Fruit fly (Drosophila melanogaster): Measurements from ENCODE around the gene bcd.

The bcd gene

DNA sequence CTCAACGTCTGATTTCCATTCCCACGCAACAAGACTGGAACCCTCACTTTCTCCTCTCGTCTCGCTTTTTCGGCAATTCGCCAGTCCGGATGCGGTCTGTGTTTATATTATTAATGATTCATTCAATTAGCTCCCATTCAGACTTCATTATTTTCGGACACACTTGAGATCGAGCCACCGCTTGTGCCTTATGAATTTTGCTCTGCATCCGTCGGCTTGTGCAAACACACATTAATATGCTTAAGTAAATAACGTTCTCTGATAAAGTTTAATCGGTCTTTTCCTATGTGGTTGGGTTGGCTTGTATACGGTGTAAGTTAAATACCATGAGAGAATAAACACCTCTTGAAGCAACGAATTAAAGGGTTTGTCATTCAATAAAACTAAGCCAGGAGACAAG lies 5.6 kb upstream of the bcd start (continued):
- 0 out of 3 replicates have a peak, but pooled peaks have one; percentile 20 for TF ChIP-seq zfh1 (GFP tag; IDR thresholded peaks at IDR 0.05)
- peak; percentile 11 for TF ChIP-seq CG2712 (tag; optimal IDR thresholded peaks at IDR 0.05)
- TF ChIP-seq zen (tag; optimal IDR thresholded peaks at IDR 0.05): no peak
- TF ChIP-seq gem (tag; optimal IDR thresholded peaks at IDR 0.05): peak; percentile 16
- TF ChIP-seq Asciz (GFP tag; optimal IDR thresholded peaks at IDR 0.05): peak; percentile 27
- peak; percentile 44 for TF ChIP-seq CG15601 (tag; optimal IDR thresholded peaks at IDR 0.05)
- TF ChIP-seq bsh (GFP tag; optimal IDR thresholded peaks at IDR 0.05): peak in 1 of 2 experiments; percentile 36
- TF ChIP-seq CG14014 (GFP tag; IDR thresholded peaks at IDR 0.05): peak; percentile 9; the same call in 1 of the 2 replicates
- no peak for TF ChIP-seq ara (GFP tag; IDR thresholded peaks at IDR 0.05)
- TF ChIP-seq CG8290 (GFP tag; optimal IDR thresholded peaks at IDR 0.05): peak; percentile 11
- peak in 1 of 2 experiments; percentile 20 for TF ChIP-seq CG8290 (tag; optimal IDR thresholded peaks at IDR 0.05)
- TF ChIP-seq Xrp1 (GFP tag; IDR thresholded peaks at IDR 0.05): peak; percentile 22; the same call in 1 of the 2 replicates
- TF ChIP-seq lab (GFP tag; optimal IDR thresholded peaks at IDR 0.05): peak; percentile 31
- TF ChIP-seq Awh (GFP tag; IDR thresholded peaks at IDR 0.05): peak; percentile 71
- peak; percentile 17 for TF ChIP-seq Mes4 (GFP tag; optimal IDR thresholded peaks at IDR 0.05)
- TF ChIP-seq E2f1 (GFP tag; IDR thresholded peaks at IDR 0.05): no peak
- peak; percentile 50 for TF ChIP-seq wek (GFP tag; optimal IDR thresholded peaks at IDR 0.05)
- no peak for TF ChIP-seq Hey (tag; optimal IDR thresholded peaks at IDR 0.05)
- TF ChIP-seq gsb-n (tag; optimal IDR thresholded peaks at IDR 0.05): peak; percentile 12
- peak; percentile 16 for TF ChIP-seq CG10654 (GFP tag; optimal IDR thresholded peaks at IDR 0.05)
- TF ChIP-seq CG2875 (GFP tag; optimal IDR thresholded peaks at IDR 0.05): peak; percentile 36
- TF ChIP-seq so (GFP tag; IDR thresholded peaks at IDR 0.05): 0 out of 3 replicates have a peak, but pooled peaks have one; percentile 28
- TF ChIP-seq CG33557 (GFP tag; optimal IDR thresholded peaks at IDR 0.05): peak; percentile 42
- peak; percentile 2 for TF ChIP-seq nau (GFP tag; optimal IDR thresholded peaks at IDR 0.05)
- peak; percentile 33 for TF ChIP-seq CG6813 (GFP tag; optimal IDR thresholded peaks at IDR 0.05)
- TF ChIP-seq ATbp (GFP tag; optimal IDR thresholded peaks at IDR 0.05): peak; percentile 64
- peak; percentile 61 for TF ChIP-seq CG1233 (GFP tag; optimal IDR thresholded peaks at IDR 0.05)
- peak; percentile 3 for TF ChIP-seq Hmr (GFP tag; optimal IDR thresholded peaks at IDR 0.05)
- peak; percentile 23 for TF ChIP-seq Sox100B (GFP tag; optimal IDR thresholded peaks at IDR 0.05)
- TF ChIP-seq PHDP (tag; optimal IDR thresholded peaks at IDR 0.05): peak; percentile 36
- peak; percentile 26 for TF ChIP-seq CG1603 (tag; optimal IDR thresholded peaks at IDR 0.05)
- TF ChIP-seq zf30C (GFP tag; optimal IDR thresholded peaks at IDR 0.05): no peak
- TF ChIP-seq CG3726 (GFP tag; IDR thresholded peaks at IDR 0.05): no peak
- TF ChIP-seq CG12071 (GFP tag; optimal IDR thresholded peaks at IDR 0.05): peak; percentile 30
- TF ChIP-seq CG4707 (GFP tag; optimal IDR thresholded peaks at IDR 0.05): peak; percentile 33
- TF ChIP-seq B-H1 (GFP tag; IDR thresholded peaks at IDR 0.05): no peak
- TF ChIP-seq CG2678 (tag; optimal IDR thresholded peaks at IDR 0.05): peak; percentile 12
- peak; percentile 10 for TF ChIP-seq unpg (GFP tag; optimal IDR thresholded peaks at IDR 0.05)

DNA sequence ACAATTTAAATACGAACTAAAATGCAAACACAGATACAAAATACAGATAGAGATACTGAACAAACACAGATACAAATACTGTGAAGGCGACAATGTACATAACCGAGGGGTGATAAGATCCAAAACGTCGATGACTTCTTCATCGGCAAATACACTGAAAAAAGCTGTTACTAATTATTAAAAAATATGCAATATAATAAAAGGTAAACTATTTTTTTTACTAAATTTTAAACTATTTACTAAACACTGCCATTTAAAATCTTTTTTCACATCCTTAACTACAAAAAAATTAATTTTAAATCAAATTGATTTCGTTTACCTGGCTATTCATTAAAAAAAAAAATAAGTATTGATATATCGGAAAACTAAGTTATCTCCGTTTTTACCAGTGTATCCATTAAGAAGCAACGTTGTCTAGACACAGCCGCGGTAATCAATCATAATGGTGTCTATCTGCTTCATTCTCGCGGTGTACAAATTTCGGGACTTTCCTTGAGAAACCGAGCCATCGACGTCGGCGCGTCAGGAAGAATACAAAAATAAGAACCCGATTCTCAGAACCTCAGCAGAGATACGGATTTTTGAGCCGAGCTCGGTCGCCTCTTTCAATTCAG lies 3.6 kb upstream of the bcd start:
- TF ChIP-seq CG1792 (GFP tag; optimal IDR thresholded peaks at IDR 0.05): peak; percentile 35
- TF ChIP-seq sug (tag; optimal IDR thresholded peaks at IDR 0.05): peak; percentile 44
- TF ChIP-seq Lim3 (GFP tag; IDR thresholded peaks at IDR 0.05): no peak
- peak; percentile 95 for TF ChIP-seq bcd (GFP tag; optimal IDR thresholded peaks at IDR 0.05)
- no peak for TF ChIP-seq cas (GFP tag; IDR thresholded peaks at IDR 0.05)
- TF ChIP-seq ssp (GFP tag; IDR thresholded peaks at IDR 0.05): peak; percentile 54
- TF ChIP-seq CG10321 (GFP tag; IDR thresholded peaks at IDR 0.05): no peak
- no peak for TF ChIP-seq hb (GFP tag; IDR thresholded peaks at IDR 0.05; ENCODE audit: partially characterized antibody)
- peak; percentile 9; the same call in 1 of the 2 replicates for TF ChIP-seq Nf-YA (GFP tag; IDR thresholded peaks at IDR 0.05)
- peak; percentile 61 for TF ChIP-seq stwl (tag; optimal IDR thresholded peaks at IDR 0.05)
- no peak for TF ChIP-seq ham (GFP tag; IDR thresholded peaks at IDR 0.05)
- TF ChIP-seq dan (GFP tag; IDR thresholded peaks at IDR 0.05): peak; percentile 53
- TF ChIP-seq CG6791 (GFP tag; IDR thresholded peaks at IDR 0.05; ENCODE audit: partially characterized antibody): no peak
- peak; percentile 97 for TF ChIP-seq fd102C (GFP tag; optimal IDR thresholded peaks at IDR 0.05)

All from whole organism, embryonic.